Fruit fly (Drosophila melanogaster) whole organism, embryonic: ENCODE data around the gene CG14207.
A peak's percentile ranks its signal among the peaks of the same experiment; 100 is the strongest.

Source experiments
- B-H1 ChIP-seq: fragments of 200-800 bp; sonication (Bioruptor generic); IDR thresholded peaks from 3 replicates; pipeline ENCODE4 v1.3.6; 2022; ENCODE audit warnings: missing biosample characterization, missing genetic modification characterization
- CG11398 ChIP-seq: fragments of 200-800 bp; sonication (Bioruptor generic); optimal IDR thresholded peaks from 2 replicates; lab custom pipeline; 2016; ENCODE audit warnings: missing biosample characterization, missing genetic modification characterization
- CG12391 ChIP-seq: fragments of 200-800 bp; sonication (Bioruptor generic); optimal IDR thresholded peaks from 3 replicates; lab custom pipeline; 2018; ENCODE audit warnings: missing biosample characterization, mild to moderate bottlenecking, missing genetic modification characterization, moderate library complexity
- CG13123 ChIP-seq: fragments of 200-800 bp; sonication (Bioruptor generic); optimal IDR thresholded peaks from 2 replicates; lab custom pipeline; 2016; ENCODE audit warnings: missing biosample characterization, missing genetic modification characterization
- CG13287 ChIP-seq: fragments of 200-800 bp; sonication (Bioruptor generic); IDR thresholded peaks from 2 replicates; pipeline ENCODE4 v1.3.6; 2022; ENCODE audit warnings: missing biosample characterization, missing genetic modification characterization; ENCODE audit not compliant: partially characterized antibody
- CG13775 ChIP-seq: fragments of 200-800 bp; sonication (Bioruptor generic); optimal IDR thresholded peaks from 3 replicates; lab custom pipeline; 2017; ENCODE audit warnings: missing biosample characterization, mild to moderate bottlenecking, missing genetic modification characterization
- CG1603 ChIP-seq: fragments of 200-800 bp; sonication (Bioruptor generic); optimal IDR thresholded peaks from 2 replicates; lab custom pipeline; 2019; ENCODE audit warnings: missing biosample characterization, mild to moderate bottlenecking, missing genetic modification characterization, moderate library complexity
- CG17359 ChIP-seq: fragments of 200-800 bp; sonication (Bioruptor generic); optimal IDR thresholded peaks from 3 replicates; lab custom pipeline; 2018; ENCODE audit warnings: missing biosample characterization, mild to moderate bottlenecking, missing genetic modification characterization, moderate library complexity
- CG18262 ChIP-seq: fragments of 200-800 bp; optimal IDR thresholded peaks from 3 replicates; lab custom pipeline; 2019; ENCODE audit warnings: missing biosample characterization, mild to moderate bottlenecking, missing genetic modification characterization, moderate library complexity
- CG32532 ChIP-seq: fragments of 200-800 bp; sonication (Bioruptor generic); IDR thresholded peaks from 2 replicates; pipeline ENCODE4 v1.3.6; 2022; ENCODE audit warnings: missing biosample characterization, missing genetic modification characterization
- CG33557 ChIP-seq: fragments of 200-800 bp; sonication (Bioruptor generic); optimal IDR thresholded peaks from 2 replicates; lab custom pipeline; 2019; ENCODE audit warnings: missing biosample characterization, mild to moderate bottlenecking, missing genetic modification characterization, moderate library complexity
- CG34224 ChIP-seq: fragments of 200-800 bp; sonication (Bioruptor generic); IDR thresholded peaks from 3 replicates; pipeline ENCODE4 v1.3.6; 2022; ENCODE audit warnings: missing biosample characterization, missing genetic modification characterization; ENCODE audit not compliant: partially characterized antibody
- CG4424 ChIP-seq: fragments of 200-800 bp; sonication (Bioruptor generic); optimal IDR thresholded peaks from 3 replicates; lab custom pipeline; 2016; ENCODE audit warnings: missing biosample characterization, missing genetic modification characterization
- CG4707 ChIP-seq: fragments of 200-800 bp; sonication (Bioruptor generic); optimal IDR thresholded peaks from 2 replicates; lab custom pipeline; 2018; ENCODE audit warnings: missing biosample characterization, mild to moderate bottlenecking, missing genetic modification characterization, moderate library complexity
- CG4854 ChIP-seq: fragments of 200-800 bp; sonication (Bioruptor generic); optimal IDR thresholded peaks from 2 replicates; lab custom pipeline; 2016; ENCODE audit warnings: missing biosample characterization, missing genetic modification characterization, inconsistent platforms
- CG7556 ChIP-seq: fragments of 200-800 bp; sonication (Bioruptor generic); optimal IDR thresholded peaks from 2 replicates; lab custom pipeline; 2017; ENCODE audit warnings: missing biosample characterization, mild to moderate bottlenecking, missing genetic modification characterization
- CG7928 ChIP-seq: fragments of 200-800 bp; sonication (Bioruptor generic); optimal IDR thresholded peaks from 2 replicates; lab custom pipeline; 2017; ENCODE audit warnings: missing biosample characterization, mild to moderate bottlenecking, missing genetic modification characterization
- CHES-1-like ChIP-seq: fragments of 200-800 bp; sonication (Bioruptor generic); optimal IDR thresholded peaks from 2 replicates; lab custom pipeline; 2016; ENCODE audit warnings: missing biosample characterization, missing genetic modification characterization
- CrebB ChIP-seq: fragments of 200-800 bp; sonication (Bioruptor generic); optimal IDR thresholded peaks from 3 replicates; lab custom pipeline; 2018; ENCODE audit warnings: missing biosample characterization, mild to moderate bottlenecking, missing genetic modification characterization
- Dad ChIP-seq: fragments of 200-800 bp; sonication (Bioruptor generic); optimal IDR thresholded peaks from 3 replicates; lab custom pipeline; 2016; ENCODE audit warnings: missing biosample characterization, missing genetic modification characterization
- Dref ChIP-seq: fragments of 200-800 bp; sonication (Bioruptor generic); IDR thresholded peaks from 2 replicates; pipeline ENCODE4 v1.3.6; 2022; ENCODE audit warnings: missing biosample characterization, missing genetic modification characterization
- Fer1 ChIP-seq: fragments of 200-800 bp; sonication (Bioruptor generic); optimal IDR thresholded peaks from 2 replicates; lab custom pipeline; 2017; ENCODE audit warnings: missing biosample characterization, mild to moderate bottlenecking, missing genetic modification characterization
- Fer3 ChIP-seq: fragments of 200-800 bp; sonication (Bioruptor generic); optimal IDR thresholded peaks from 2 replicates; lab custom pipeline; 2018; ENCODE audit warnings: missing biosample characterization, mild to moderate bottlenecking, missing genetic modification characterization, moderate library complexity
- HHEX ChIP-seq: fragments of 200-800 bp; sonication (Bioruptor generic); optimal IDR thresholded peaks from 3 replicates; lab custom pipeline; 2017; ENCODE audit warnings: missing biosample characterization, mild to moderate bottlenecking, missing genetic modification characterization, missing genetic modification reagents
- Lhr ChIP-seq: fragments of 200-800 bp; sonication (Bioruptor generic); optimal IDR thresholded peaks from 3 replicates; lab custom pipeline; 2017; ENCODE audit warnings: mild to moderate bottlenecking, missing biosample characterization, missing genetic modification reagents, missing genetic modification characterization
- NK7.1 ChIP-seq: fragments of 200-800 bp; sonication (Bioruptor generic); optimal IDR thresholded peaks from 3 replicates; lab custom pipeline; 2016; ENCODE audit warnings: missing biosample characterization, missing genetic modification characterization
- Nf-YC ChIP-seq: fragments of 200-800 bp; optimal IDR thresholded peaks from 3 replicates; lab custom pipeline; 2019; ENCODE audit warnings: missing biosample characterization, mild to moderate bottlenecking, missing genetic modification characterization, moderate library complexity
- Oaz ChIP-seq: fragments of 200-800 bp; sonication (Bioruptor generic); IDR thresholded peaks from 2 replicates; pipeline ENCODE4 v1.3.6; 2022; ENCODE audit warnings: missing biosample characterization, missing genetic modification characterization
- Scr ChIP-seq: fragments of 200-800 bp; sonication (Bioruptor generic); IDR thresholded peaks from 2 replicates; pipeline ENCODE4 v1.3.6; 2022; ENCODE audit warnings: missing biosample characterization, missing genetic modification characterization; ENCODE audit not compliant: partially characterized antibody
- abd-A ChIP-seq: fragments of 200-800 bp; sonication (Bioruptor generic); optimal IDR thresholded peaks from 3 replicates; lab custom pipeline; 2019; ENCODE audit warnings: missing biosample characterization, mild to moderate bottlenecking, missing genetic modification characterization, moderate library complexity
- ash1 ChIP-seq: fragments of 200-800 bp; sonication (Bioruptor generic); optimal IDR thresholded peaks from 2 replicates; lab custom pipeline; 2018; ENCODE audit warnings: missing biosample characterization, mild to moderate bottlenecking, missing genetic modification characterization
- crp ChIP-seq, 2 experiments: fragments of 200-800 bp; sonication (Bioruptor generic); optimal IDR thresholded peaks; 2 replicates in 1 of 2; 3 replicates in 1 of 2; lab custom pipeline; 2017; ENCODE audit warnings: missing biosample characterization in 2 of 2, missing genetic modification characterization in 2 of 2, mild to moderate bottlenecking in 1 of 2, moderate library complexity in 1 of 2
- emc ChIP-seq: fragments of 200-800 bp; sonication (Bioruptor generic); optimal IDR thresholded peaks from 2 replicates; lab custom pipeline; 2016; ENCODE audit warnings: missing biosample characterization, missing genetic modification characterization
- fd64A ChIP-seq: fragments of 200-800 bp; sonication (Bioruptor generic); optimal IDR thresholded peaks from 3 replicates; lab custom pipeline; 2018; ENCODE audit warnings: missing biosample characterization, mild to moderate bottlenecking, missing genetic modification characterization
- gce ChIP-seq: fragments of 200-800 bp; sonication (Bioruptor generic); IDR thresholded peaks from 3 replicates; pipeline ENCODE4 v1.3.6; 2022; ENCODE audit warnings: missing biosample characterization, missing genetic modification characterization
- gcm ChIP-seq: fragments of 200-800 bp; sonication (Bioruptor generic); optimal IDR thresholded peaks from 2 replicates; lab custom pipeline; 2019; ENCODE audit warnings: missing biosample characterization, mild to moderate bottlenecking, missing genetic modification characterization, moderate library complexity
- gcm2 ChIP-seq: fragments of 200-800 bp; sonication (Bioruptor generic); optimal IDR thresholded peaks from 2 replicates; lab custom pipeline; 2016; ENCODE audit warnings: missing biosample characterization, missing genetic modification characterization
- gem ChIP-seq: fragments of 200-800 bp; sonication (Bioruptor generic); optimal IDR thresholded peaks from 2 replicates; lab custom pipeline; 2019; ENCODE audit warnings: missing biosample characterization, mild to moderate bottlenecking, missing genetic modification characterization, moderate library complexity
- gsb-n ChIP-seq: fragments of 200-800 bp; sonication (Bioruptor generic); optimal IDR thresholded peaks from 3 replicates; lab custom pipeline; 2018; ENCODE audit warnings: missing biosample characterization, mild to moderate bottlenecking, missing genetic modification characterization
- h ChIP-seq: fragments of >200 bp; optimal IDR thresholded peaks from 2 replicates; lab custom pipeline; 2017
- her ChIP-seq: fragments of 200-800 bp; sonication (Bioruptor generic); optimal IDR thresholded peaks from 2 replicates; lab custom pipeline; 2016; ENCODE audit warnings: missing biosample characterization, missing genetic modification characterization
- kni ChIP-seq: fragments of 200-800 bp; sonication (Bioruptor generic); optimal IDR thresholded peaks from 3 replicates; lab custom pipeline; 2017; ENCODE audit warnings: mild to moderate bottlenecking, missing biosample characterization, missing genetic modification reagents, missing genetic modification characterization
- onecut ChIP-seq: fragments of 200-800 bp; sonication (Bioruptor generic); IDR thresholded peaks from 2 replicates; pipeline ENCODE4 v1.3.6; 2022; ENCODE audit warnings: missing biosample characterization, missing genetic modification characterization
- pan ChIP-seq, 4 experiments: fragments of >200 bp in 3 of 4; fragments of 200-800 bp in 1 of 4; sonication (Bioruptor generic) in 1 of 4; optimal IDR thresholded peaks in 3 of 4; IDR thresholded peaks in 1 of 4; 2 replicates each; pipeline versions ENCODE4 v1.3.6 to Lab custom; 2017 to 2022; ENCODE audit warnings: missing biosample characterization in 2 of 4, missing genetic modification characterization in 2 of 4, mixed read lengths in 1 of 4
- pita ChIP-seq: fragments of 200-800 bp; sonication (Bioruptor generic); optimal IDR thresholded peaks from 2 replicates; lab custom pipeline; 2017; ENCODE audit warnings: missing biosample characterization, mild to moderate bottlenecking, missing genetic modification characterization
- stwl ChIP-seq: fragments of 200-800 bp; sonication (Bioruptor generic); optimal IDR thresholded peaks from 3 replicates; lab custom pipeline; 2018; ENCODE audit warnings: missing biosample characterization, mild to moderate bottlenecking, missing genetic modification characterization, moderate library complexity

CG14207 gene

DNA sequence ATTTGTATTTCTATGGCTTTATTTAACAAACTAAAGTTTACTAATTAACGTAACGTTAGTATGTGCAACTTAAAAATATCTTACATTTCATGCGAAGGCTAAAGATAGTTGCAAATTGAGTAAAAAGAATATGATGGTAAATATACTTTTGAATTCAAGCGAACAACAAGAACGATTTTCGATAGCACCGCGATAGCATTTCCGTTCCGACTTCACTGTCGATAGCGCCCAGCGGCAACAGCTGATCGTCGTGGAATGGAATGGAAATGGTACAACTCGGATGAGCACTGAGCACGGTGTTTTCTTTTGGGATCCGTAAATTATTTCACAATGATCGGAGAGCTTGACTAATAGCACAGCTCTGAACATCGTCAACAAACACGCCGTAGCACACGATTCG is 8.5 kb downstream of the CG14207 start (continued):
- TF ChIP-seq Lhr (peak; percentile 13), B-H1 (GFP tag; lab: Robert Waterston, UW) (no peak), CG33557 (GFP tag; lab: Kevin White, UChicago) (peak; percentile 58), CG13123 (no peak), CG13775 (GFP tag; lab: Kevin White, UChicago) (peak; percentile 64), pan (optimal IDR thresholded peaks at IDR 0.05; lab: Kevin White, UChicago) (no peak), pan (GFP tag; optimal IDR thresholded peaks at IDR 0.05 in 1 of 2, IDR thresholded peaks at IDR 0.05 in 1 of 2) (peak in 1 of 2 experiments; percentile 29), abd-A (tag; lab: Kevin White, UChicago) (no peak), gcm (GFP tag; lab: Kevin White, UChicago) (peak; percentile 69), NK7.1 (GFP tag; lab: Kevin White, UChicago) (peak; percentile 38), Scr (GFP tag; lab: Robert Waterston, UW) (peak; percentile 47), Nf-YC (peak; percentile 55), gem (no peak), stwl (tag; lab: Kevin White, UChicago) (peak; percentile 76), CG4424 (GFP tag; lab: Kevin White, UChicago) (peak; percentile 21), Dad (GFP tag; lab: Kevin White, UChicago) (peak; percentile 9), pita (GFP tag; lab: Kevin White, UChicago) (no peak), CG1603 (tag; lab: Kevin White, UChicago) (peak; percentile 81), h (lab: Kevin White, UChicago) (no peak), Fer1 (GFP tag; lab: Kevin White, UChicago) (peak; percentile 84), gsb-n (tag; lab: Kevin White, UChicago) (peak; percentile 30), emc (GFP tag; lab: Kevin White, UChicago) (no peak), her (GFP tag; lab: Kevin White, UChicago) (peak; percentile 17), HHEX (GFP tag; lab: Kevin White, UChicago) (peak; percentile 64), ash1 (GFP tag; lab: Kevin White, UChicago) (peak; percentile 30), onecut (GFP tag; lab: Robert Waterston, UW) (peak; percentile 64), CG7928 (GFP tag; lab: Kevin White, UChicago) (peak; percentile 1), CG4854 (GFP tag; lab: Kevin White, UChicago) (no peak), CrebB (tag; lab: Kevin White, UChicago) (peak; percentile 81), CG7556 (GFP tag; lab: Kevin White, UChicago) (peak; percentile 10), fd64A (peak; percentile 53), CG18262 (tag; lab: Kevin White, UChicago) (peak; percentile 34), Dref (GFP tag; lab: Robert Waterston, UW) (peak; percentile 74), CHES-1-like (GFP tag; lab: Kevin White, UChicago) (peak; percentile 24), CG4707 (peak; percentile 63), kni (GFP tag; lab: Kevin White, UChicago) (peak; percentile 37), gcm2 (peak; percentile 16), gce (GFP tag; lab: Robert Waterston, UW) (peak; percentile 60; the same call in 1 of the 3 replicates), CG13287 (peak; percentile 75), crp (GFP tag; optimal IDR thresholded peaks at IDR 0.05; lab: Kevin White, UChicago) (peak; percentile 28 to 89), CG11398 (GFP tag; lab: Kevin White, UChicago) (no peak), CG17359 (peak; percentile 39), CG34224 (GFP tag; lab: Robert Waterston, UW) (peak; percentile 55; the same call in 2 of the 3 replicates), CG32532 (peak; percentile 41; the same call in 1 of the 2 replicates), Fer3 (tag; lab: Kevin White, UChicago) (peak; percentile 68), Oaz (no peak), CG12391 (peak; percentile 61)
- TF ChIP-seq, all 482 proteins: peak for 178
